Worm (Caenorhabditis elegans) whole organism, L2 larva: Measurements from ENCODE around the gene disl-2.

Source experiments
- C34F6.9 ChIP-seq: fragments of 150-350 bp; optimal IDR thresholded peaks from 2 replicates; lab custom pipeline; 2014; ENCODE audit warnings: missing biosample characterization, missing genetic modification characterization
- R02D3.7 ChIP-seq: fragments of 150-350 bp; optimal IDR thresholded peaks from 2 replicates; lab custom pipeline; 2014; ENCODE audit warnings: missing biosample characterization, missing genetic modification characterization
- ZK546.5 ChIP-seq: sonication (generic microtip); optimal IDR thresholded peaks from 2 replicates; lab custom pipeline; 2017; ENCODE audit warnings: missing biosample characterization, missing genetic modification characterization
- alr-1 ChIP-seq: fragments of 150-350 bp; optimal IDR thresholded peaks from 2 replicates; lab custom pipeline; 2014; ENCODE audit warnings: missing biosample characterization, missing genetic modification characterization
- aly-2 ChIP-seq: fragments of 150-350 bp; optimal IDR thresholded peaks from 2 replicates; lab custom pipeline; 2014; ENCODE audit warnings: missing biosample characterization, missing genetic modification characterization
- blmp-1 ChIP-seq: sonication (generic microtip); optimal IDR thresholded peaks from 2 replicates; lab custom pipeline; 2017; ENCODE audit warnings: missing genetic modification characterization, mild to moderate bottlenecking, missing compliant biosample characterization, antibody characterized with exemption, moderate library complexity; ENCODE audit not compliant: insufficient read depth
- ceh-16 ChIP-seq: fragments of 150-350 bp; optimal IDR thresholded peaks from 2 replicates; lab custom pipeline; 2014; ENCODE audit warnings: missing biosample characterization, missing genetic modification characterization
- dmd-4 ChIP-seq: sonication (generic microtip); optimal IDR thresholded peaks from 2 replicates; lab custom pipeline; 2017; ENCODE audit warnings: missing biosample characterization, missing genetic modification characterization
- egl-27 ChIP-seq: sonication (generic microtip); optimal IDR thresholded peaks from 3 replicates; lab custom pipeline; 2017; ENCODE audit warnings: missing biosample characterization, missing genetic modification reagents, missing genetic modification characterization
- elt-1 ChIP-seq: fragments of 150-350 bp; optimal IDR thresholded peaks from 2 replicates; lab custom pipeline; 2014; ENCODE audit warnings: missing biosample characterization, missing genetic modification characterization
- elt-3 ChIP-seq: sonication (generic microtip); optimal IDR thresholded peaks from 2 replicates; lab custom pipeline; 2017; ENCODE audit warnings: missing biosample characterization, missing genetic modification characterization
- gmeb-1 ChIP-seq: fragments of 150-350 bp; optimal IDR thresholded peaks from 2 replicates; lab custom pipeline; 2014; ENCODE audit warnings: missing biosample characterization, missing genetic modification characterization
- lin-13 ChIP-seq: fragments of 150-350 bp; optimal IDR thresholded peaks from 2 replicates; lab custom pipeline; 2014; ENCODE audit warnings: missing biosample characterization, missing genetic modification reagents, missing genetic modification characterization
- lin-39 ChIP-seq: fragments of 150-350 bp; optimal IDR thresholded peaks from 2 replicates; lab custom pipeline; 2014; ENCODE audit warnings: missing biosample characterization, missing genetic modification reagents, missing genetic modification characterization
- lsy-2 ChIP-seq, 2 experiments: fragments of 150-350 bp in 1 of 2; sonication (generic microtip) in 1 of 2; optimal IDR thresholded peaks; 2 replicates each; lab custom pipeline; 2014 to 2017; ENCODE audit warnings: missing biosample characterization in 2 of 2, missing genetic modification characterization in 2 of 2
- nhr-6 ChIP-seq: fragments of 150-350 bp; optimal IDR thresholded peaks from 2 replicates; lab custom pipeline; 2014; ENCODE audit warnings: missing biosample characterization, missing genetic modification characterization
- nhr-77 ChIP-seq: fragments of 150-350 bp; optimal IDR thresholded peaks from 2 replicates; lab custom pipeline; 2014; ENCODE audit warnings: missing biosample characterization, missing genetic modification characterization
- skn-1 ChIP-seq: sonication (generic microtip); optimal IDR thresholded peaks from 2 replicates; lab custom pipeline; 2017; ENCODE audit warnings: missing biosample characterization, missing genetic modification characterization
- unc-39 ChIP-seq: fragments of 150-350 bp; optimal IDR thresholded peaks from 2 replicates; lab custom pipeline; 2014; ENCODE audit warnings: missing biosample characterization, missing genetic modification characterization
- unc-55 ChIP-seq: fragments of 150-350 bp; sonication (generic microtip); optimal IDR thresholded peaks from 3 replicates; lab custom pipeline; 2014; ENCODE audit warnings: missing biosample characterization, missing genetic modification reagents, missing genetic modification characterization
- ztf-11 ChIP-seq: sonication (generic microtip); optimal IDR thresholded peaks from 2 replicates; lab custom pipeline; 2017; ENCODE audit warnings: missing biosample characterization, missing genetic modification characterization

Gene disl-2

ce11 chrIII:5483738-5484315, 40.9 kb downstream of the disl-2 start, which contains the start of the genes R02F2.7 and R02F2.4:
Gene R02F2.7 (minus strand): TSS chrIII:5483773.
Gene R02F2.4 (plus strand): TSS chrIII:5484289.
- peak; percentile 87 for TF ChIP-seq gmeb-1 (tag; lab: Kevin White, UChicago)
- TF ChIP-seq unc-55 (GFP tag; lab: Kevin White, UChicago) = peak; percentile 49
- peak; percentile 25 for TF ChIP-seq C34F6.9 (tag; lab: Kevin White, UChicago)
- no peak for TF ChIP-seq unc-39 (tag; lab: Kevin White, UChicago)
- TF ChIP-seq nhr-6 = no peak
- peak in 1 of 2 experiments; percentile 34 for TF ChIP-seq lsy-2 (tag; optimal IDR thresholded peaks at IDR 0.05; lab: Kevin White, UChicago)

ce11 chrIII:5486345-5486744, 43.4 kb downstream of the disl-2 start:
- TF ChIP-seq egl-27 (tag; lab: Kevin White, UChicago) (no peak), aly-2 (tag; lab: Kevin White, UChicago) (no peak), C34F6.9 (tag; lab: Kevin White, UChicago) (no peak), ztf-11 (no peak), blmp-1 (no peak), elt-3 (no peak)
- TF ChIP-seq, all 48 proteins: peak for 0

- TF ChIP-seq ztf-11 = no peak
- no peak for TF ChIP-seq dmd-4 (tag; lab: Kevin White, UChicago)
- no peak for TF ChIP-seq alr-1
- TF ChIP-seq lsy-2 (tag; optimal IDR thresholded peaks at IDR 0.05; lab: Kevin White, UChicago) = no peak
- no peak for TF ChIP-seq skn-1 (tag; lab: Kevin White, UChicago)
Measured at ce11 chrIII:5487087-5487603, 44.2 kb downstream of the disl-2 start, which contains the start of gene osg-1. Gene osg-1 (plus strand): TSS chrIII:5487553.

ce11 chrIII:5495168-5495567, 52.2 kb downstream of the disl-2 start, which contains the start of gene R02F2.8:
Gene R02F2.8 (minus strand): TSS chrIII:5495268.
- TF ChIP-seq elt-1 (tag; lab: Kevin White, UChicago) (no peak), R02D3.7 (no peak), lin-39 (tag; lab: Kevin White, UChicago) (no peak), unc-39 (tag; lab: Kevin White, UChicago) (no peak), elt-3 (no peak), nhr-77 (tag; lab: Kevin White, UChicago) (no peak), ceh-16 (tag; lab: Kevin White, UChicago) (no peak), ZK546.5 (tag; lab: Kevin White, UChicago) (no peak), lin-13 (GFP tag; lab: Kevin White, UChicago) (no peak), skn-1 (tag; lab: Kevin White, UChicago) (no peak)
